Worm (Caenorhabditis elegans): ENCODE measurements around the gene Y75B8A.13.

DNA sequence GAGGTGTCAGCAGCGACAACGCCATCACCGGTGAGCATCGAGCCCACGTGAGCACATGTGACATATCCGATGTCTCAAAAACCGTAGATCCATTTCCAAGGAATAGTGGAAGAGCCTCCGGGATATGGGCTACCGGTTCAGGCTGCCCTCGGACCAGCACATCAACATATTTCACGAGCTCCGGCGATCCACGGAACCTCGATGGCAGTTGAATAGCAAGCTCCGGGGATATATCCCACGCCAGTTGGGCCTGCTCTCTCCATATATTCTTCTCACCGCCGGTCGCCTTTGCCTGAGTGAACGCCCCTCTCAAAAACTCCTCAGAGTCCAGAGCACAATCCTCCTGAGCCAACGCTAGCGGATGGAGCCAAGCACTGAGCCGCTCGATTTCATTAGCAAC lies 44.3 kb upstream of the Y75B8A.13 start:
- TF ChIP-seq mls-2 (tag; optimal IDR thresholded peaks at IDR 0.05) (no peak), flh-1 (GFP tag; optimal IDR thresholded peaks at IDR 0.05) (no peak), nhr-76 (tag; optimal IDR thresholded peaks at IDR 0.05) (no peak), ces-1 (GFP tag; optimal IDR thresholded peaks at IDR 0.05) (no peak), blmp-1 (tag; optimal IDR thresholded peaks at IDR 0.05) (no peak), pha-4 (tag; optimal IDR thresholded peaks at IDR 0.05) (no peak), mab-5 (tag; optimal IDR thresholded peaks at IDR 0.05) (no peak), nhr-237 (tag; optimal IDR thresholded peaks at IDR 0.05) (no peak), lsy-2 (tag; optimal IDR thresholded peaks at IDR 0.05) (no peak), lin-13 (tag; optimal IDR thresholded peaks at IDR 0.05) (no peak), sem-2 (GFP tag; optimal IDR thresholded peaks at IDR 0.05) (no peak)

Data from whole organism, mixed stage, embryonic.